Worm (Caenorhabditis elegans): Measurements from ENCODE around the gene smf-3.

The smf-3 gene

ce11 chrIV:2599634-2600033 lies 19.0 kb upstream of the smf-3 start (continued):
- no peak for TF ChIP-seq ztf-11 (tag; optimal IDR thresholded peaks at IDR 0.05)

- TF ChIP-seq elt-1 (tag; optimal IDR thresholded peaks at IDR 0.05; ENCODE audit: borderline replicate concordance, insufficient read depth) (no peak), unc-120 (tag; optimal IDR thresholded peaks at IDR 0.05; ENCODE audit: poor library complexity, severe bottlenecking) (no peak), ceh-43 (GFP tag; optimal IDR thresholded peaks at IDR 0.05) (no peak), nhr-12 (tag; optimal IDR thresholded peaks at IDR 0.05) (no peak), blmp-1 (tag; optimal IDR thresholded peaks at IDR 0.05) (no peak), zip-8 (tag; optimal IDR thresholded peaks at IDR 0.05) (no peak), nhr-237 (tag; optimal IDR thresholded peaks at IDR 0.05) (no peak), lin-13 (tag; optimal IDR thresholded peaks at IDR 0.05) (no peak), ham-2 (GFP tag; optimal IDR thresholded peaks at IDR 0.05) (no peak), nhr-28 (tag; optimal IDR thresholded peaks at IDR 0.05) (no peak), sem-2 (GFP tag; optimal IDR thresholded peaks at IDR 0.05) (no peak), nhr-76 (tag; optimal IDR thresholded peaks at IDR 0.05) (no peak), flh-1 (GFP tag; optimal IDR thresholded peaks at IDR 0.05) (no peak), ztf-11 (tag; optimal IDR thresholded peaks at IDR 0.05) (no peak), lsy-2 (tag; optimal IDR thresholded peaks at IDR 0.05) (no peak), cnd-1 (tag; optimal IDR thresholded peaks at IDR 0.05) (no peak), elt-3 (tag; optimal IDR thresholded peaks at IDR 0.05) (no peak), mls-2 (tag; optimal IDR thresholded peaks at IDR 0.05) (no peak), lin-32 (GFP tag; optimal IDR thresholded peaks at IDR 0.05) (no peak)
These were observed 17.8 kb upstream of the smf-3 start, which contains the start of gene epg-9 for ce11 chrIV:2600841-2601240. epg-9 (plus strand) TSS chrIV:2601141.

- no peak for TF ChIP-seq mab-5 (tag; optimal IDR thresholded peaks at IDR 0.05)
- TF ChIP-seq ham-2 (GFP tag; optimal IDR thresholded peaks at IDR 0.05), result no peak
- TF ChIP-seq sem-2 (GFP tag; optimal IDR thresholded peaks at IDR 0.05), result no peak
- TF ChIP-seq nhr-76 (tag; optimal IDR thresholded peaks at IDR 0.05), result no peak
- no peak for TF ChIP-seq tbx-8 (GFP tag; optimal IDR thresholded peaks at IDR 0.05)
- TF ChIP-seq mep-1 (tag; optimal IDR thresholded peaks at IDR 0.05), result peak; percentile 74
- TF ChIP-seq zip-8 (tag; optimal IDR thresholded peaks at IDR 0.05), result no peak
- TF ChIP-seq lsy-2 (tag; optimal IDR thresholded peaks at IDR 0.05), result peak; percentile 59
- peak; percentile 49 for TF ChIP-seq ces-1 (GFP tag; optimal IDR thresholded peaks at IDR 0.05)
- TF ChIP-seq nhr-28 (tag; optimal IDR thresholded peaks at IDR 0.05), result no peak
- TF ChIP-seq lin-32 (GFP tag; optimal IDR thresholded peaks at IDR 0.05), result no peak
- peak; percentile 62 for TF ChIP-seq lin-13 (tag; optimal IDR thresholded peaks at IDR 0.05)
- peak; percentile 33 for TF ChIP-seq ztf-11 (tag; optimal IDR thresholded peaks at IDR 0.05)
- TF ChIP-seq ceh-39 (tag; optimal IDR thresholded peaks at IDR 0.05), result peak; percentile 70
- peak; percentile 29 for TF ChIP-seq M03D4.4 (tag; optimal IDR thresholded peaks at IDR 0.05)
- TF ChIP-seq cnd-1 (tag; optimal IDR thresholded peaks at IDR 0.05), result no peak
- no peak for TF ChIP-seq unc-39 (tag; optimal IDR thresholded peaks at IDR 0.05)
- TF ChIP-seq elt-1 (tag; optimal IDR thresholded peaks at IDR 0.05; ENCODE audit: borderline replicate concordance, insufficient read depth), result no peak
- TF ChIP-seq drap-1 (GFP tag; optimal IDR thresholded peaks at IDR 0.05), result no peak
- TF ChIP-seq blmp-1 (tag; optimal IDR thresholded peaks at IDR 0.05), result no peak
- peak; percentile 65 for TF ChIP-seq unc-62 (GFP tag; optimal IDR thresholded peaks at IDR 0.05)
- no peak for TF ChIP-seq flh-1 (GFP tag; optimal IDR thresholded peaks at IDR 0.05)
- peak; percentile 55 for TF ChIP-seq unc-120 (tag; optimal IDR thresholded peaks at IDR 0.05; ENCODE audit: poor library complexity, severe bottlenecking)
- TF ChIP-seq ceh-83 (GFP tag; optimal IDR thresholded peaks at IDR 0.05), result peak; percentile 16
- no peak for TF ChIP-seq bed-3 (GFP tag; optimal IDR thresholded peaks at IDR 0.05)
- TF ChIP-seq nhr-237 (tag; optimal IDR thresholded peaks at IDR 0.05), result peak; percentile 78
- TF ChIP-seq snpc-4 (tag; optimal IDR thresholded peaks at IDR 0.05), result no peak
- no peak for TF ChIP-seq nhr-12 (tag; optimal IDR thresholded peaks at IDR 0.05)
- peak; percentile 26 for TF ChIP-seq nhr-2 (tag; optimal IDR thresholded peaks at IDR 0.05)
- TF ChIP-seq mls-2 (tag; optimal IDR thresholded peaks at IDR 0.05), result no peak
- TF ChIP-seq elt-3 (tag; optimal IDR thresholded peaks at IDR 0.05), result peak; percentile 49
- no peak for TF ChIP-seq ceh-43 (GFP tag; optimal IDR thresholded peaks at IDR 0.05)
- no peak for TF ChIP-seq sptf-1 (tag; optimal IDR thresholded peaks at IDR 0.05)
- peak; percentile 94 for TF ChIP-seq pha-4 (tag; optimal IDR thresholded peaks at IDR 0.05)
- TF ChIP-seq hlh-1 (tag; optimal IDR thresholded peaks at IDR 0.05), result peak; percentile 46
These were observed 16.4 kb upstream of the smf-3 start for ce11 chrIV:2601988-2602861.

All from whole organism, mixed stage, embryonic.